Fruit fly (Drosophila melanogaster): Measurements from ENCODE around the gene MED30.

The MED30 gene

dm6 chr3L:626498-627369 is 27.2 kb downstream of the MED30 start (continued):
- TF ChIP-seq CG14050 (GFP tag; IDR thresholded peaks at IDR 0.05), result peak; percentile 23; the same call in 1 of the 3 replicates
- no peak for TF ChIP-seq CG31388 (GFP tag; optimal IDR thresholded peaks at IDR 0.05)
- peak in 1 of 2 experiments; percentile 66 for TF ChIP-seq eve (GFP tag; optimal IDR thresholded peaks at IDR 0.05)
- TF ChIP-seq Bteb2 (GFP tag; optimal IDR thresholded peaks at IDR 0.05), result no peak
- peak; percentile 81 for TF ChIP-seq Deaf1 (tag; optimal IDR thresholded peaks at IDR 0.05)
- TF ChIP-seq dpn (GFP tag; optimal IDR thresholded peaks at IDR 0.05), result peak; percentile 39 to 40
- peak; percentile 57 for TF ChIP-seq grn (GFP tag; optimal IDR thresholded peaks at IDR 0.05)
- peak; percentile 15 for TF ChIP-seq CG12391 (tag; optimal IDR thresholded peaks at IDR 0.05)
- 0 out of 2 replicates have a peak, but pooled peaks have one; percentile 18 for TF ChIP-seq sim (GFP tag; IDR thresholded peaks at IDR 0.05)
- TF ChIP-seq CG10431 (GFP tag; optimal IDR thresholded peaks at IDR 0.05), result no peak
- peak; percentile 51 for TF ChIP-seq Sox102F (GFP tag; optimal IDR thresholded peaks at IDR 0.05)
- TF ChIP-seq CG18764 (GFP tag; optimal IDR thresholded peaks at IDR 0.05), result no peak
- TF ChIP-seq CG9797 (GFP tag; optimal IDR thresholded peaks at IDR 0.05), result no peak
- no peak for TF ChIP-seq CG12942 (GFP tag; optimal IDR thresholded peaks at IDR 0.05)
- no peak for TF ChIP-seq prd (optimal IDR thresholded peaks at IDR 0.05)
- peak; percentile 76 for TF ChIP-seq prd (GFP tag; IDR thresholded peaks at IDR 0.05)
- TF ChIP-seq CG6791 (GFP tag; IDR thresholded peaks at IDR 0.05; ENCODE audit: partially characterized antibody), result no peak
- TF ChIP-seq CG17612 (GFP tag; IDR thresholded peaks at IDR 0.05), result peak; percentile 37; the same call in 1 of the 2 replicates
- peak; percentile 81 for TF ChIP-seq row (GFP tag; IDR thresholded peaks at IDR 0.05)
- TF ChIP-seq CG8281 (tag; optimal IDR thresholded peaks at IDR 0.05), result peak; percentile 2
- peak; percentile 10 for TF ChIP-seq Atf-2 (GFP tag; optimal IDR thresholded peaks at IDR 0.05)
- TF ChIP-seq CG32772 (GFP tag; IDR thresholded peaks at IDR 0.05), result peak; percentile 59; the same call in 1 of the 2 replicates
- no peak for TF ChIP-seq Dip3 (GFP tag; optimal IDR thresholded peaks at IDR 0.05)
- TF ChIP-seq Oli (tag; optimal IDR thresholded peaks at IDR 0.05), result peak; percentile 49
- peak; percentile 7 for TF ChIP-seq zen (tag; optimal IDR thresholded peaks at IDR 0.05)
- no peak for TF ChIP-seq CG8944 (GFP tag; optimal IDR thresholded peaks at IDR 0.05)
- TF ChIP-seq gem (tag; optimal IDR thresholded peaks at IDR 0.05), result peak; percentile 68
- TF ChIP-seq PHDP (tag; optimal IDR thresholded peaks at IDR 0.05), result no peak
- peak; percentile 66; the same call in 1 of the 3 replicates for TF ChIP-seq CG2199 (GFP tag; IDR thresholded peaks at IDR 0.05)
- TF ChIP-seq Bgb (GFP tag; IDR thresholded peaks at IDR 0.05; ENCODE audit: partially characterized antibody), result no peak; the same call in 1 of the 2 replicates
- TF ChIP-seq grau (tag; optimal IDR thresholded peaks at IDR 0.05), result peak; percentile 47
- no peak for TF ChIP-seq CG1024 (GFP tag; IDR thresholded peaks at IDR 0.05)
- TF ChIP-seq hbn (GFP tag; IDR thresholded peaks at IDR 0.05; ENCODE audit: partially characterized antibody), result no peak
- no peak for TF ChIP-seq CG7786 (GFP tag; optimal IDR thresholded peaks at IDR 0.05)
- TF ChIP-seq CG6689 (GFP tag; IDR thresholded peaks at IDR 0.05), result peak; percentile 75
- TF ChIP-seq CG11696 (GFP tag; IDR thresholded peaks at IDR 0.05), result peak; percentile 52; the same call in 1 of the 2 replicates
- peak; percentile 65; the same call in 1 of the 3 replicates for TF ChIP-seq dysf (GFP tag; IDR thresholded peaks at IDR 0.05)
- TF ChIP-seq chn (GFP tag; optimal IDR thresholded peaks at IDR 0.05), result peak; percentile 34
- no peak for TF ChIP-seq CG2116 (GFP tag; optimal IDR thresholded peaks at IDR 0.05)
- TF ChIP-seq CG15073 (GFP tag; optimal IDR thresholded peaks at IDR 0.05), result no peak
- TF ChIP-seq CG1602 (GFP tag; optimal IDR thresholded peaks at IDR 0.05), result peak; percentile 33
- peak; percentile 87 for TF ChIP-seq Drgx (GFP tag; IDR thresholded peaks at IDR 0.05)
- TF ChIP-seq ap (GFP tag; IDR thresholded peaks at IDR 0.05), result no peak
- TF ChIP-seq mam (GFP tag; optimal IDR thresholded peaks at IDR 0.05), result peak; percentile 54
- TF ChIP-seq CG32767 (GFP tag; IDR thresholded peaks at IDR 0.05), result peak; percentile 26; the same call in 1 of the 2 replicates
- no peak for TF ChIP-seq salm (tag; optimal IDR thresholded peaks at IDR 0.05)
- no peak for TF ChIP-seq CTCF (GFP tag; optimal IDR thresholded peaks at IDR 0.05)
- peak; percentile 56; the same call in 1 of the 2 replicates for TF ChIP-seq Atf6 (GFP tag; IDR thresholded peaks at IDR 0.05)
- peak; percentile 57 for TF ChIP-seq CG3281 (GFP tag; optimal IDR thresholded peaks at IDR 0.05)
- TF ChIP-seq CG4854 (GFP tag; optimal IDR thresholded peaks at IDR 0.05), result no peak

Data from whole organism, embryonic.